Fruit fly (Drosophila melanogaster) whole organism, embryonic: ENCODE results near the gene CG14647.

ENCODE experiments used
- ATbp ChIP-seq: fragments of 200-800 bp; sonication (Bioruptor generic); optimal IDR thresholded peaks from 2 replicates; lab custom pipeline; 2017; ENCODE audit warnings: missing biosample characterization, mild to moderate bottlenecking, missing genetic modification characterization, missing genetic modification reagents
- Asciz ChIP-seq: fragments of 200-800 bp; sonication (Bioruptor generic); optimal IDR thresholded peaks from 2 replicates; lab custom pipeline; 2017; ENCODE audit warnings: missing biosample characterization, mild to moderate bottlenecking, missing genetic modification characterization, missing genetic modification reagents
- BEAF-32 ChIP-seq: fragments of 200-800 bp; sonication (Bioruptor generic); optimal IDR thresholded peaks from 3 replicates; lab custom pipeline; 2017; ENCODE audit warnings: missing biosample characterization, missing genetic modification characterization, mild to moderate bottlenecking, moderate library complexity, missing genetic modification reagents
- Bteb2 ChIP-seq: fragments of 200-800 bp; sonication (Bioruptor generic); optimal IDR thresholded peaks from 2 replicates; lab custom pipeline; 2016; ENCODE audit warnings: missing biosample characterization, missing genetic modification characterization
- CG10321 ChIP-seq: fragments of 200-800 bp; sonication (Bioruptor generic); IDR thresholded peaks from 2 replicates; pipeline ENCODE4 v1.3.6; 2022; ENCODE audit warnings: missing biosample characterization, missing genetic modification characterization
- CG10979 ChIP-seq: fragments of 200-800 bp; sonication (Bioruptor generic); optimal IDR thresholded peaks from 2 replicates; lab custom pipeline; 2018; ENCODE audit warnings: missing biosample characterization, mild to moderate bottlenecking, missing genetic modification characterization, moderate library complexity
- CG11456 ChIP-seq: fragments of 200-800 bp; sonication (Bioruptor generic); IDR thresholded peaks from 3 replicates; pipeline ENCODE4 v1.3.6; 2022; ENCODE audit warnings: missing biosample characterization, missing genetic modification characterization
- CG12219 ChIP-seq: fragments of 200-800 bp; sonication (Bioruptor generic); optimal IDR thresholded peaks from 3 replicates; lab custom pipeline; 2018; ENCODE audit warnings: missing biosample characterization, mild to moderate bottlenecking, missing genetic modification characterization
- CG12299 ChIP-seq: fragments of 200-800 bp; sonication (Bioruptor generic); optimal IDR thresholded peaks from 2 replicates; lab custom pipeline; 2018; ENCODE audit warnings: missing biosample characterization, mild to moderate bottlenecking, missing genetic modification characterization
- CG12659 ChIP-seq: fragments of 200-800 bp; sonication (Bioruptor generic); optimal IDR thresholded peaks from 3 replicates; lab custom pipeline; 2017; ENCODE audit warnings: mild to moderate bottlenecking, missing biosample characterization, missing genetic modification reagents, missing genetic modification characterization
- CG14014 ChIP-seq: fragments of 200-800 bp; sonication (Bioruptor generic); IDR thresholded peaks from 2 replicates; pipeline ENCODE4 v1.3.6; 2022; ENCODE audit warnings: missing biosample characterization, missing genetic modification characterization
- CG14050 ChIP-seq: fragments of 200-800 bp; sonication (Bioruptor generic); IDR thresholded peaks from 3 replicates; pipeline ENCODE4 v1.3.6; 2022; ENCODE audit warnings: missing biosample characterization, missing genetic modification characterization
- CG17829 ChIP-seq: fragments of 200-800 bp; optimal IDR thresholded peaks from 2 replicates; lab custom pipeline; 2019; ENCODE audit warnings: missing biosample characterization, mild to moderate bottlenecking, missing genetic modification characterization, moderate library complexity
- CG2202 ChIP-seq: fragments of 200-800 bp; sonication (Bioruptor generic); optimal IDR thresholded peaks from 2 replicates; lab custom pipeline; 2018; ENCODE audit warnings: missing biosample characterization, mild to moderate bottlenecking, missing genetic modification characterization
- CG30020 ChIP-seq: fragments of 200-800 bp; optimal IDR thresholded peaks from 2 replicates; lab custom pipeline; 2019; ENCODE audit warnings: missing biosample characterization, mild to moderate bottlenecking, missing genetic modification characterization, moderate library complexity
- CG32532 ChIP-seq: fragments of 200-800 bp; sonication (Bioruptor generic); IDR thresholded peaks from 2 replicates; pipeline ENCODE4 v1.3.6; 2022; ENCODE audit warnings: missing biosample characterization, missing genetic modification characterization
- CG3847 ChIP-seq: fragments of 200-800 bp; sonication (Bioruptor generic); IDR thresholded peaks from 2 replicates; pipeline ENCODE4 v1.3.6; 2022; ENCODE audit warnings: missing biosample characterization, missing genetic modification characterization
- CG4282 ChIP-seq: fragments of 200-800 bp; sonication (Bioruptor generic); optimal IDR thresholded peaks from 2 replicates; lab custom pipeline; 2016; ENCODE audit warnings: missing biosample characterization, missing genetic modification characterization
- CG4730 ChIP-seq: fragments of 200-800 bp; sonication (Bioruptor generic); IDR thresholded peaks from 2 replicates; pipeline ENCODE4 v1.3.6; 2022; ENCODE audit warnings: missing biosample characterization, missing genetic modification characterization
- CG8359 ChIP-seq: fragments of 200-800 bp; sonication (Bioruptor generic); optimal IDR thresholded peaks from 2 replicates; lab custom pipeline; 2017; ENCODE audit warnings: missing biosample characterization, mild to moderate bottlenecking, missing genetic modification characterization, borderline replicate concordance
- CG9609 ChIP-seq: fragments of 200-800 bp; sonication (Bioruptor generic); optimal IDR thresholded peaks from 3 replicates; lab custom pipeline; 2016; ENCODE audit warnings: missing biosample characterization, missing genetic modification characterization
- Dp ChIP-seq: fragments of 200-800 bp; sonication (Bioruptor generic); optimal IDR thresholded peaks from 2 replicates; lab custom pipeline; 2018; ENCODE audit warnings: missing biosample characterization, mild to moderate bottlenecking, missing genetic modification characterization, moderate library complexity
- Drgx ChIP-seq: fragments of 200-800 bp; sonication (Bioruptor generic); IDR thresholded peaks from 2 replicates; pipeline ENCODE4 v1.3.6; 2022; ENCODE audit warnings: missing biosample characterization, missing genetic modification characterization
- HLH3B ChIP-seq: fragments of 200-800 bp; sonication (Bioruptor generic); IDR thresholded peaks from 2 replicates; pipeline ENCODE4 v1.3.6; 2022; ENCODE audit warnings: missing biosample characterization, missing genetic modification characterization
- Hey ChIP-seq: fragments of 200-800 bp; sonication (Bioruptor generic); optimal IDR thresholded peaks from 3 replicates; lab custom pipeline; 2018; ENCODE audit warnings: missing biosample characterization, mild to moderate bottlenecking, missing genetic modification characterization
- MESR4 ChIP-seq: fragments of 200-800 bp; sonication (Bioruptor generic); optimal IDR thresholded peaks from 2 replicates; lab custom pipeline; 2018; ENCODE audit warnings: missing biosample characterization, mild to moderate bottlenecking, missing genetic modification characterization, moderate library complexity
- MTF-1 ChIP-seq: fragments of 200-800 bp; sonication (Bioruptor generic); optimal IDR thresholded peaks from 2 replicates; lab custom pipeline; 2018; ENCODE audit warnings: missing biosample characterization, mild to moderate bottlenecking, missing genetic modification characterization, borderline replicate concordance
- Meics ChIP-seq: fragments of 200-800 bp; sonication (Bioruptor generic); optimal IDR thresholded peaks from 2 replicates; lab custom pipeline; 2017; ENCODE audit warnings: missing biosample characterization, mild to moderate bottlenecking, missing genetic modification characterization
- Opbp ChIP-seq: fragments of 200-800 bp; sonication (Bioruptor generic); IDR thresholded peaks from 3 replicates; pipeline ENCODE4 v1.3.6; 2022; ENCODE audit warnings: missing biosample characterization, missing genetic modification characterization; ENCODE audit not compliant: partially characterized antibody
- Scr ChIP-seq: fragments of 200-800 bp; sonication (Bioruptor generic); IDR thresholded peaks from 2 replicates; pipeline ENCODE4 v1.3.6; 2022; ENCODE audit warnings: missing biosample characterization, missing genetic modification characterization; ENCODE audit not compliant: partially characterized antibody
- Spps ChIP-seq: fragments of 200-800 bp; sonication (Bioruptor generic); optimal IDR thresholded peaks from 2 replicates; lab custom pipeline; 2018; ENCODE audit warnings: missing biosample characterization, mild to moderate bottlenecking, missing genetic modification characterization
- Ssrp ChIP-seq: fragments of 200-800 bp; sonication (Bioruptor generic); optimal IDR thresholded peaks from 2 replicates; lab custom pipeline; 2018; ENCODE audit warnings: missing biosample characterization, mild to moderate bottlenecking, missing genetic modification characterization, moderate library complexity
- abd-A ChIP-seq: fragments of 200-800 bp; sonication (Bioruptor generic); optimal IDR thresholded peaks from 3 replicates; lab custom pipeline; 2019; ENCODE audit warnings: missing biosample characterization, mild to moderate bottlenecking, missing genetic modification characterization, moderate library complexity
- ac ChIP-seq: fragments of 200-800 bp; sonication (Bioruptor generic); optimal IDR thresholded peaks from 3 replicates; lab custom pipeline; 2017; ENCODE audit warnings: missing biosample characterization, mild to moderate bottlenecking, missing genetic modification characterization
- aop ChIP-seq: fragments of 200-800 bp; sonication (Bioruptor generic); IDR thresholded peaks from 2 replicates; pipeline ENCODE4 v1.3.6; 2022; ENCODE audit warnings: missing biosample characterization, missing genetic modification characterization
- ase ChIP-seq: fragments of 200-800 bp; sonication (Bioruptor generic); IDR thresholded peaks from 3 replicates; pipeline ENCODE4 v1.3.6; 2022; ENCODE audit warnings: missing biosample characterization, missing genetic modification characterization
- chif ChIP-seq, 2 experiments: fragments of 200-800 bp; sonication (Bioruptor generic); optimal IDR thresholded peaks; 3 replicates each; lab custom pipeline; 2016; ENCODE audit warnings: missing biosample characterization in 2 of 2, missing genetic modification characterization in 2 of 2
- emc ChIP-seq: fragments of 200-800 bp; sonication (Bioruptor generic); optimal IDR thresholded peaks from 2 replicates; lab custom pipeline; 2016; ENCODE audit warnings: missing biosample characterization, missing genetic modification characterization
- esg ChIP-seq: fragments of 200-800 bp; sonication (Bioruptor generic); conservative IDR thresholded peaks from 2 replicates; pipeline ENCODE4 v1.3.6; 2022; ENCODE audit warnings: missing biosample characterization, missing genetic modification characterization
- ewg ChIP-seq: fragments of 200-800 bp; sonication (Bioruptor generic); optimal IDR thresholded peaks from 3 replicates; lab custom pipeline; 2017; ENCODE audit warnings: mild to moderate bottlenecking, missing biosample characterization, missing genetic modification reagents, missing genetic modification characterization
- fd102C ChIP-seq: fragments of 200-800 bp; sonication (Bioruptor generic); optimal IDR thresholded peaks from 2 replicates; lab custom pipeline; 2018; ENCODE audit warnings: missing biosample characterization, mild to moderate bottlenecking, missing genetic modification characterization, moderate library complexity
- gcm2 ChIP-seq: fragments of 200-800 bp; sonication (Bioruptor generic); optimal IDR thresholded peaks from 2 replicates; lab custom pipeline; 2016; ENCODE audit warnings: missing biosample characterization, missing genetic modification characterization
- gt ChIP-seq: fragments of 200-800 bp; sonication (Bioruptor generic); IDR thresholded peaks from 2 replicates; pipeline ENCODE4 v1.3.6; 2022; ENCODE audit warnings: missing biosample characterization, missing genetic modification characterization
- mam ChIP-seq: fragments of 200-800 bp; sonication (Bioruptor generic); optimal IDR thresholded peaks from 3 replicates; lab custom pipeline; 2016; ENCODE audit warnings: missing biosample characterization, missing genetic modification characterization
- mld ChIP-seq: fragments of 200-800 bp; sonication (Bioruptor generic); IDR thresholded peaks from 3 replicates; pipeline ENCODE4 v1.3.6; 2022; ENCODE audit warnings: missing biosample characterization, missing genetic modification characterization; ENCODE audit not compliant: partially characterized antibody
- oc ChIP-seq: fragments of 200-800 bp; sonication (Bioruptor generic); optimal IDR thresholded peaks from 2 replicates; lab custom pipeline; 2018; ENCODE audit warnings: missing biosample characterization, mild to moderate bottlenecking, missing genetic modification characterization, moderate library complexity
- shn ChIP-seq: fragments of 200-800 bp; sonication (Bioruptor generic); optimal IDR thresholded peaks from 3 replicates; lab custom pipeline; 2016; ENCODE audit warnings: missing biosample characterization, missing genetic modification characterization
- slp2 ChIP-seq: fragments of 200-800 bp; sonication (Bioruptor generic); optimal IDR thresholded peaks from 2 replicates; lab custom pipeline; 2016; ENCODE audit warnings: missing biosample characterization, missing genetic modification characterization
- wdn ChIP-seq: fragments of 200-800 bp; sonication (Bioruptor generic); IDR thresholded peaks from 2 replicates; pipeline ENCODE4 v1.3.6; 2022; ENCODE audit warnings: missing biosample characterization, missing genetic modification characterization

CG14647 gene

DNA sequence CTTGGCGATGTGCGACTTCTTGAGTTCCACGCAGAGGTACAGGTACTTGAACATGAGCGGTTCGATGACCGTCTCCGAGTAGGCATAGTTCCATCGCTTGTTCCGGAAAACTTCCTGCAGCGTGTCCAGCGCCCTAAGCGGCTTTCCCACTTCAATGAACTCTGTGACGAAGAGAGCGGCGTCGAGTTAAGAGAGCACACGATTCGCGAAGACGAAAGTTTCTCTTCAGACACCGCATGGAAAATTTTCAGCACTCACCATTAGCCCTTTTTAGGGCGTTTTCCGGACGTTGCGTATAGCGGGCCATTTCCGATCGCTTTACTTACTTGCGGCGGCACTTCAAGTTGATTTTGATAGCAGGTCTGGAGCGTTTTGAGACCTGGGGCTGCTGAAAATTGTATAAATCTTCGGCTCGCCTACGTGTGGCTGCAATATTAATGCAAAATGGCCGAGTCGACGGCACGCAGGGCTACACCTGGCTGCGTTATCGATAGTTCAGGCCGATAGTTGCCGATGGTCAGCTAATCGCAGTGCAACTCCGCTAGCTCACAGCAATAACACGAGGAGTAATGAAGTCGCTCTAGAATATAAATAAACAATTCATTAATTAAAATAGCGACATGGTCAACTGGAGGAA, 33.2 kb downstream of the CG14647 start, which contains the start of the genes eIF3a and CG1074 (continued):
- TF ChIP-seq gt (GFP tag; lab: Robert Waterston, UW), result peak; percentile 7; the same call in 1 of the 2 replicates
- no peak for TF ChIP-seq wdn (GFP tag; lab: Robert Waterston, UW)
- peak; percentile 51 for TF ChIP-seq gcm2
- peak; percentile 58 for TF ChIP-seq fd102C (GFP tag; lab: Kevin White, UChicago)
- TF ChIP-seq BEAF-32 (GFP tag; lab: Kevin White, UChicago), result peak; percentile 99
- TF ChIP-seq abd-A (tag; lab: Kevin White, UChicago), result no peak
- peak; percentile 56 for TF ChIP-seq CG4282 (GFP tag; lab: Kevin White, UChicago)
- no peak for TF ChIP-seq Hey
- TF ChIP-seq CG2202 (tag; lab: Kevin White, UChicago), result peak; percentile 44
- peak; percentile 81 for TF ChIP-seq CG3847
- peak; percentile 86 for TF ChIP-seq CG11456
- peak in 1 of 2 experiments; percentile 46 for TF ChIP-seq chif (GFP tag; optimal IDR thresholded peaks at IDR 0.05; lab: Kevin White, UChicago)
- TF ChIP-seq Dp (GFP tag; lab: Kevin White, UChicago), result peak; percentile 51
- no peak for TF ChIP-seq esg (GFP tag; lab: Robert Waterston, UW)
- TF ChIP-seq CG8359, result no peak
- TF ChIP-seq CG14050, result 0 out of 3 replicates have a peak, but pooled peaks have one; percentile 34
- peak; percentile 77 for TF ChIP-seq CG17829 (tag; lab: Kevin White, UChicago)
- peak; percentile 31 for TF ChIP-seq Bteb2 (GFP tag; lab: Kevin White, UChicago)
- peak; percentile 56 for TF ChIP-seq CG10979 (tag; lab: Kevin White, UChicago)
- TF ChIP-seq CG12659 (GFP tag; lab: Kevin White, UChicago), result peak; percentile 95
- TF ChIP-seq MTF-1 (GFP tag; lab: Kevin White, UChicago), result peak; percentile 55
- peak; percentile 51 for TF ChIP-seq shn (GFP tag; lab: Kevin White, UChicago)
- no peak for TF ChIP-seq HLH3B (GFP tag; lab: Robert Waterston, UW)
- TF ChIP-seq Scr (GFP tag; lab: Robert Waterston, UW), result peak; percentile 97
- peak; percentile 62 for TF ChIP-seq ewg (GFP tag; lab: Kevin White, UChicago)
- TF ChIP-seq Ssrp, result peak; percentile 13
- TF ChIP-seq slp2 (GFP tag; lab: Kevin White, UChicago), result peak; percentile 35
- peak; percentile 60 for TF ChIP-seq CG12299
- TF ChIP-seq CG32532 (GFP tag; lab: Robert Waterston, UW), result peak; percentile 80
- TF ChIP-seq MESR4 (GFP tag; lab: Kevin White, UChicago), result peak; percentile 98
- peak; percentile 53 for TF ChIP-seq CG9609 (GFP tag; lab: Kevin White, UChicago)
- peak; percentile 61 for TF ChIP-seq mam
- peak; percentile 48; the same call in 1 of the 3 replicates for TF ChIP-seq ase (GFP tag; lab: Robert Waterston, UW)
- TF ChIP-seq CG4730 (GFP tag; lab: Robert Waterston, UW), result peak; percentile 38; the same call in 1 of the 2 replicates
- no peak for TF ChIP-seq aop
- peak; percentile 35 for TF ChIP-seq CG12219
- peak; percentile 60 for TF ChIP-seq ac (GFP tag; lab: Kevin White, UChicago)
- peak; percentile 39; the same call in 1 of the 2 replicates for TF ChIP-seq CG10321 (GFP tag; lab: Robert Waterston, UW)
- TF ChIP-seq Spps, result peak; percentile 30
- TF ChIP-seq CG14014 (GFP tag; lab: Robert Waterston, UW), result peak; percentile 58; the same call in 1 of the 2 replicates
- peak; percentile 76 for TF ChIP-seq Meics (GFP tag; lab: Kevin White, UChicago)
- peak; percentile 99 for TF ChIP-seq Opbp (GFP tag; lab: Robert Waterston, UW)
- peak; percentile 22; the same call in 1 of the 2 replicates for TF ChIP-seq Drgx (GFP tag; lab: Robert Waterston, UW)
- peak; percentile 96 for TF ChIP-seq mld (GFP tag; lab: Robert Waterston, UW)
- TF ChIP-seq oc, result no peak
- peak; percentile 80 for TF ChIP-seq CG30020 (tag; lab: Kevin White, UChicago)
- TF ChIP-seq emc (GFP tag; lab: Kevin White, UChicago), result peak; percentile 28
- no peak for TF ChIP-seq Asciz (GFP tag; lab: Kevin White, UChicago)
- TF ChIP-seq ATbp, result no peak
